Worm (Caenorhabditis elegans) whole organism, late embryonic: ENCODE data around the gene F21D9.8.

Experiments used
- C08G9.2 ChIP-seq: sonication (generic microtip); optimal IDR thresholded peaks from 2 replicates; lab custom pipeline; 2016; ENCODE audit warnings: mild to moderate bottlenecking, missing genetic modification characterization, moderate library complexity, missing compliant biosample characterization
- C38D4.7 ChIP-seq: fragments of 200-800 bp; sonication (Bioruptor generic); optimal IDR thresholded peaks from 2 replicates; lab custom pipeline; 2018; ENCODE audit warnings: mild to moderate bottlenecking, missing genetic modification characterization, moderate library complexity, missing compliant biosample characterization
- F13H6.1 ChIP-seq: sonication (generic microtip); optimal IDR thresholded peaks from 2 replicates; lab custom pipeline; 2016; ENCODE audit warnings: missing genetic modification characterization, missing compliant biosample characterization
- T23F11.4 ChIP-seq: fragments of 200-800 bp; sonication (Bioruptor generic); optimal IDR thresholded peaks from 2 replicates; lab custom pipeline; 2018; ENCODE audit warnings: mild to moderate bottlenecking, missing genetic modification characterization, missing compliant biosample characterization
- Y22D7AL.16 ChIP-seq: sonication (generic microtip); optimal IDR thresholded peaks from 2 replicates; lab custom pipeline; 2016; ENCODE audit warnings: missing genetic modification characterization, missing compliant biosample characterization
- ama-1 ChIP-seq: fragments of 150-350 bp; optimal IDR thresholded peaks from 2 replicates; lab custom pipeline; 2014
- ceh-14 ChIP-seq: sonication (generic microtip); optimal IDR thresholded peaks from 2 replicates; lab custom pipeline; 2016; ENCODE audit warnings: missing genotype, missing genetic modification characterization, missing compliant biosample characterization
- ceh-19 ChIP-seq: fragments of 200-800 bp; sonication (Bioruptor generic); optimal IDR thresholded peaks from 2 replicates; lab custom pipeline; 2018; ENCODE audit warnings: mild to moderate bottlenecking, missing genetic modification characterization, missing compliant biosample characterization
- ceh-22 ChIP-seq: sonication (generic microtip); optimal IDR thresholded peaks from 2 replicates; lab custom pipeline; 2017; ENCODE audit warnings: missing biosample characterization, missing genetic modification characterization
- ceh-24 ChIP-seq: sonication (generic microtip); optimal IDR thresholded peaks from 2 replicates; lab custom pipeline; 2016; ENCODE audit warnings: mild to moderate bottlenecking, missing genetic modification characterization, missing compliant biosample characterization
- ceh-31 ChIP-seq: sonication (generic microtip); optimal IDR thresholded peaks from 2 replicates; lab custom pipeline; 2016; ENCODE audit warnings: missing genetic modification characterization, missing compliant biosample characterization
- ceh-34 ChIP-seq: sonication (generic microtip); optimal IDR thresholded peaks from 2 replicates; lab custom pipeline; 2016; ENCODE audit warnings: mild to moderate bottlenecking, missing genetic modification characterization, missing compliant biosample characterization
- ceh-9 ChIP-seq: sonication (generic microtip); optimal IDR thresholded peaks from 2 replicates; lab custom pipeline; 2016; ENCODE audit warnings: mild to moderate bottlenecking, missing genetic modification characterization, inconsistent platforms, missing compliant biosample characterization
- elt-2 ChIP-seq: sonication (generic microtip); optimal IDR thresholded peaks from 2 replicates; lab custom pipeline; 2016; ENCODE audit warnings: missing genetic modification reagents, missing genetic modification characterization, missing compliant biosample characterization
- elt-4 ChIP-seq: sonication (generic microtip); optimal IDR thresholded peaks from 2 replicates; lab custom pipeline; 2016; ENCODE audit warnings: missing genetic modification characterization, missing compliant biosample characterization
- eyg-1 ChIP-seq: sonication (generic microtip); optimal IDR thresholded peaks from 2 replicates; lab custom pipeline; 2016; ENCODE audit warnings: missing genotype, missing genetic modification characterization, missing compliant biosample characterization
- fax-1 ChIP-seq: sonication (generic microtip); optimal IDR thresholded peaks from 2 replicates; lab custom pipeline; 2016; ENCODE audit warnings: missing genotype, missing genetic modification characterization, missing compliant biosample characterization
- fkh-10 ChIP-seq: fragments of 150-350 bp; optimal IDR thresholded peaks from 2 replicates; lab custom pipeline; 2014; ENCODE audit warnings: missing biosample characterization, missing genetic modification reagents, missing genetic modification characterization
- gmeb-2 ChIP-seq: sonication (generic microtip); optimal IDR thresholded peaks from 2 replicates; lab custom pipeline; 2016; ENCODE audit warnings: missing genetic modification characterization, inconsistent platforms, missing compliant biosample characterization
- hlh-13 ChIP-seq: fragments of 200-800 bp; sonication (Bioruptor generic); optimal IDR thresholded peaks from 2 replicates; lab custom pipeline; 2018; ENCODE audit warnings: mild to moderate bottlenecking, missing genetic modification characterization, missing compliant biosample characterization
- hlh-15 ChIP-seq: sonication (generic microtip); optimal IDR thresholded peaks from 2 replicates; lab custom pipeline; 2016; ENCODE audit warnings: missing genetic modification characterization, missing compliant biosample characterization
- hlh-30 ChIP-seq: sonication (generic microtip); optimal IDR thresholded peaks from 2 replicates; lab custom pipeline; 2017; ENCODE audit warnings: antibody characterized with exemption, missing genetic modification characterization, missing compliant biosample characterization; ENCODE audit not compliant: insufficient read depth
- lim-6 ChIP-seq: sonication (generic microtip); optimal IDR thresholded peaks from 2 replicates; lab custom pipeline; 2016; ENCODE audit warnings: missing genetic modification characterization, missing compliant biosample characterization
- madf-2 ChIP-seq: sonication (generic microtip); optimal IDR thresholded peaks from 2 replicates; lab custom pipeline; 2017; ENCODE audit warnings: missing genetic modification characterization, missing compliant biosample characterization
- nhr-232 ChIP-seq: sonication (generic microtip); optimal IDR thresholded peaks from 2 replicates; lab custom pipeline; 2016; ENCODE audit warnings: missing genetic modification characterization, missing compliant biosample characterization
- odd-2 ChIP-seq: sonication (generic microtip); optimal IDR thresholded peaks from 2 replicates; lab custom pipeline; 2017; ENCODE audit warnings: antibody characterized with exemption, mild to moderate bottlenecking, missing genetic modification characterization, missing compliant biosample characterization
- pag-3 ChIP-seq: sonication (generic microtip); optimal IDR thresholded peaks from 2 replicates; lab custom pipeline; 2016; ENCODE audit warnings: missing compliant biosample characterization, missing genetic modification characterization, borderline replicate concordance
- pha-2 ChIP-seq: sonication (generic microtip); optimal IDR thresholded peaks from 2 replicates; lab custom pipeline; 2017; ENCODE audit warnings: mild to moderate bottlenecking, missing genetic modification characterization, missing compliant biosample characterization
- pha-4 ChIP-seq: fragments of 150-350 bp; optimal IDR thresholded peaks from 2 replicates; lab custom pipeline; 2018; ENCODE audit warnings: missing biosample characterization, missing genetic modification reagents, missing genetic modification characterization
- pros-1 ChIP-seq: fragments of 150-350 bp; optimal IDR thresholded peaks from 2 replicates; lab custom pipeline; 2014; ENCODE audit warnings: missing biosample characterization, missing genetic modification reagents, missing genetic modification characterization
- rnt-1 ChIP-seq: sonication (generic microtip); optimal IDR thresholded peaks from 2 replicates; lab custom pipeline; 2016; ENCODE audit warnings: missing genetic modification characterization, missing compliant biosample characterization
- sdc-2 ChIP-seq: sonication (generic microtip); optimal IDR thresholded peaks from 2 replicates; lab custom pipeline; 2016; ENCODE audit warnings: missing genotype, missing genetic modification characterization, missing compliant biosample characterization
- tbx-2 ChIP-seq: sonication (generic microtip); optimal IDR thresholded peaks from 2 replicates; lab custom pipeline; 2016; ENCODE audit warnings: missing genetic modification characterization, missing compliant biosample characterization
- tbx-7 ChIP-seq: sonication (generic microtip); optimal IDR thresholded peaks from 2 replicates; lab custom pipeline; 2016; ENCODE audit warnings: missing genotype, missing genetic modification characterization, missing compliant biosample characterization
- ttx-3 ChIP-seq: sonication (generic microtip); optimal IDR thresholded peaks from 2 replicates; lab custom pipeline; 2016; ENCODE audit warnings: missing genetic modification reagents, missing genetic modification characterization, missing compliant biosample characterization
- unc-42 ChIP-seq: sonication (generic microtip); optimal IDR thresholded peaks from 2 replicates; lab custom pipeline; 2016; ENCODE audit warnings: missing genotype, missing genetic modification characterization, missing compliant biosample characterization
- zip-5 ChIP-seq: sonication (generic microtip); optimal IDR thresholded peaks from 2 replicates; lab custom pipeline; 2016; ENCODE audit warnings: missing genetic modification characterization, missing compliant biosample characterization
- ztf-16 ChIP-seq: sonication (generic microtip); optimal IDR thresholded peaks from 2 replicates; lab custom pipeline; 2017; ENCODE audit warnings: missing genetic modification characterization, missing compliant biosample characterization

F21D9.8 gene

DNA sequence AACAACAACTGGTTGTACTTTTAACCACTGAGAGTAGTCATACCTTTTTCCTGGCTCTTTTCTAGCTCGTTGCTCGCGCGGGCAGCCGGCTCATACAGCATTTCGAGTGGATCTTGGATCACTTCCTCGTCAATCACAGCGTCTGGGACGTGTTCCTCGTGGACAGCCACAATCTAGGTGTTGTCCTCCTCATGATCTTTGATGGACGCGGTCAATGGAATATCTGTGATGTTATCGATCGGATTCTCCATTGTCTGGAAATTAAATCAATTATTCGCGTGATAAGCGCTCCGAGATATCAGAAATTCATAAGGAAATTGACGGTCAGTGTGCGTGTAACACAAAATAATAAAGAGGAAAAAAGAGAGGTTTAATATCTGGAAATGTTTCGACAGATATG is at the start of gene F21D9.8:
Gene F21D9.8, minus strand, starts transcription at position 101 of the 400 bp plus-strand sequence.
- TF ChIP-seq ceh-24 (tag; lab: Kevin White, UChicago) (no peak), pha-2 (tag; lab: Kevin White, UChicago) (no peak), F13H6.1 (tag; lab: Kevin White, UChicago) (no peak), sdc-2 (tag; lab: Kevin White, UChicago) (no peak), C08G9.2 (no peak), hlh-15 (tag; lab: Kevin White, UChicago) (no peak), ceh-31 (no peak), Y22D7AL.16 (tag; lab: Kevin White, UChicago) (no peak), hlh-13 (no peak), ama-1 (lab: Kevin White, UChicago) (no peak), fkh-10 (GFP tag; lab: Kevin White, UChicago) (no peak), elt-4 (tag; lab: Kevin White, UChicago) (no peak), ceh-34 (tag; lab: Kevin White, UChicago) (no peak)

DNA sequence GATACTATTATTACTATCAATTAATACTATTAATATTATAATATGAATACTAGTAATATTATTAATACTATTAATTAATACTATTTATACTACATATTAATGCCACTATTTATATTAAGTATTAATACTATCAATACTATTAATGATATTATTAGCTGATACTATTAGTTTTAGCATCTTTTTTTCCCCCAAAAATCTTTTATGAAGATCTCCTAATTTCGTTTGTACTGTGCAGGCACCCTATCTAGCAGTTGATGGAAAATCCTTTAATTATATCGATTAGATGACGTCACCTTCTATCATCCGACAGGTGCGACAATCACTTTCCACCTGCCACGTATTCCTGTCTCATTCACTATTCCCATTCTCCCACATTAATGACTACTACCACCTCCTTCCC is 49.5 kb upstream of the F21D9.8 start, which contains the start of gene fbxb-65:
Gene fbxb-65, plus strand, starts transcription at position 301 of the 400 bp plus-strand sequence.
- TF ChIP-seq lim-6 (tag; lab: Kevin White, UChicago) (no peak), elt-4 (tag; lab: Kevin White, UChicago) (no peak), eyg-1 (tag; lab: Kevin White, UChicago) (no peak), ceh-19 (GFP tag; lab: Kevin White, UChicago) (no peak), pros-1 (tag; lab: Kevin White, UChicago) (no peak), tbx-2 (tag; lab: Kevin White, UChicago) (no peak), ceh-22 (tag; lab: Kevin White, UChicago) (no peak), unc-42 (tag; lab: Kevin White, UChicago) (no peak), C08G9.2 (no peak), tbx-7 (tag; lab: Kevin White, UChicago) (no peak), pha-4 (no peak)

DNA sequence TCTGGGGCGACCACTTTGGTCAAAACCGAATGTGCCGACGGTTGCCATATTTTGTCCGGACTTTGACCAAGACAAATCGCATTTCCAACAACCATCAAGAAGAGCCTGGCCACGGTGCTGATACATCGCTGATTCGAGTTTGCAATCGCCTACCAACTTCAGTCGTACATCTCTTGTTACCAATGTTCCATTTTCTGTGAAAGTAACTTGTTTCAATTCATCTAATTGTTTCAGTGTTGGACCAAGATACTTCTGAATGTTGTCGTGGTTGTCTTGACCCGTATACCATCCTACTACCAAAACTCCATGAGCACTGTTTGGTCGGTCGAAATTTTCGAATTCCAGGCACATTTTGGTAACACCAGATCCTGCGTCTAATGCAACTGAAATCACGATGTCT is 45.6 kb upstream of the F21D9.8 start:
- TF ChIP-seq ceh-9 (tag; lab: Kevin White, UChicago) (no peak), fkh-10 (GFP tag; lab: Kevin White, UChicago) (no peak), gmeb-2 (tag; lab: Kevin White, UChicago) (no peak), hlh-13 (no peak), nhr-232 (tag; lab: Kevin White, UChicago) (no peak), elt-4 (tag; lab: Kevin White, UChicago) (no peak), madf-2 (tag; lab: Kevin White, UChicago) (no peak), eyg-1 (tag; lab: Kevin White, UChicago) (no peak), elt-2 (tag; lab: Kevin White, UChicago) (no peak), fax-1 (tag; lab: Kevin White, UChicago) (no peak), T23F11.4 (GFP tag; lab: Kevin White, UChicago) (no peak)

DNA sequence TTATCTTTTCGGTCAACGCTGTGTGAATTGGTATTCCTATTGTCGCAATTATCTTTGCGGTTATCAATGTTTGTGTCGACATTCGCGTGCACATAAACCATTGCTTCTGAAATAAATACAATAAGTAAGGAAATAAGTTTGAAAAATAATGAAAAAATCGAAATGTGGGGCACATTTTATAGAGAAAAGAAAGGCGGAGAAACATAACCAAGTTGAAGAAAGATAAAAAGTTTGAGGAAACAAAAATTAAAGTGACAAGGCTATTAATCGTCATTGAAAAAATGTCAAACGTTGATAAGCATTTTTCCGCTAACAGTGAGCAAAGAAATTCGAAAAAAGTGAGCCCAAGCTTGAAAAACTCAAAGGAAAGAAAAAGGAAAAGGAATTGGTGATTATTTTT is 42.6 kb upstream of the F21D9.8 start, which contains the start of gene C43D7.4:
Gene C43D7.4, minus strand, starts transcription at position 101 of the 400 bp plus-strand sequence.
- TF ChIP-seq ceh-22 (tag; lab: Kevin White, UChicago) (no peak), fkh-10 (GFP tag; lab: Kevin White, UChicago) (no peak), hlh-30 (no peak), rnt-1 (tag; lab: Kevin White, UChicago) (no peak)
- TF ChIP-seq, all 69 proteins: peak for 0

DNA sequence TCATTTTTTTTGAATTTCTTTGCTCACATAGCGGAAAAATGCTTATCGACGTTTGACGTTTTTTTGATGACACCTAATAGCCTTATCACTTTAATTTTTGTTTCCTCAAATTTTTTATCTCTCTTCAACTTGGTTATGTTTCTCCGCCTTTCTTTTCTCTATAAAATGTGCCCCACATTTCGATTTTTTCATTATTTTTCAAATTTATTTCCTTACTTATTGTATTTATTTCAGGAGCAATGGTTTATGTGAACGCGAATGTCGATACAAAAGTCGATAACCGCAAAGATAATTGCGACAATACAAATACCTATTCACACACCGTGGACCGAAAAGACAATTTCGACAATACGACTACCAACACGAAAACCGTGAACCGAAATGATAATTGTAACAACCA is 40.6 kb upstream of the F21D9.8 start, which contains the start of gene sdz-6:
Gene sdz-6, plus strand, starts transcription at position 229 of the 400 bp plus-strand sequence.
- TF ChIP-seq pag-3 (tag; lab: Kevin White, UChicago) (no peak), ceh-14 (tag; lab: Kevin White, UChicago) (no peak), tbx-7 (tag; lab: Kevin White, UChicago) (no peak), pros-1 (tag; lab: Kevin White, UChicago) (no peak), C08G9.2 (no peak), odd-2 (tag; lab: Kevin White, UChicago) (no peak), rnt-1 (tag; lab: Kevin White, UChicago) (no peak), zip-5 (tag; lab: Kevin White, UChicago) (no peak), ttx-3 (no peak), gmeb-2 (tag; lab: Kevin White, UChicago) (no peak), ztf-16 (tag; lab: Kevin White, UChicago) (no peak), C38D4.7 (GFP tag; lab: Kevin White, UChicago) (no peak), elt-2 (tag; lab: Kevin White, UChicago) (no peak), eyg-1 (tag; lab: Kevin White, UChicago) (no peak), T23F11.4 (GFP tag; lab: Kevin White, UChicago) (no peak)
